Worm (Caenorhabditis elegans) whole organism, L3 larva: ENCODE measurements around the gene smg-3.

ENCODE experiments used
- R02D3.7 ChIP-seq: fragments of 150-350 bp; optimal IDR thresholded peaks from 2 replicates; lab custom pipeline; 2014; ENCODE audit warnings: missing biosample characterization, missing genetic modification characterization
- ZK546.5 ChIP-seq: sonication (generic microtip); optimal IDR thresholded peaks from 2 replicates; lab custom pipeline; 2017; ENCODE audit warnings: missing biosample characterization, missing genetic modification characterization
- ama-1 ChIP-seq: fragments of 150-350 bp; optimal IDR thresholded peaks from 2 replicates; lab custom pipeline; 2018
- ceh-16 ChIP-seq: sonication (generic microtip); optimal IDR thresholded peaks from 2 replicates; lab custom pipeline; 2017; ENCODE audit warnings: missing biosample characterization, missing genetic modification characterization
- ceh-28 ChIP-seq: fragments of 150-350 bp; optimal IDR thresholded peaks from 2 replicates; lab custom pipeline; 2014; ENCODE audit warnings: missing biosample characterization, missing genetic modification reagents, missing genetic modification characterization
- ceh-82 ChIP-seq: fragments of 150-350 bp; optimal IDR thresholded peaks from 2 replicates; lab custom pipeline; 2014; ENCODE audit warnings: missing biosample characterization, missing genetic modification characterization
- ceh-9 ChIP-seq: sonication (generic microtip); optimal IDR thresholded peaks from 2 replicates; lab custom pipeline; 2018; ENCODE audit warnings: missing biosample characterization, missing genetic modification characterization
- daf-12 ChIP-seq: fragments of 150-350 bp; optimal IDR thresholded peaks from 2 replicates; lab custom pipeline; 2014; ENCODE audit warnings: missing biosample characterization, missing genetic modification reagents, missing genetic modification characterization
- egl-5 ChIP-seq: fragments of 150-350 bp; optimal IDR thresholded peaks from 2 replicates; lab custom pipeline; 2017; ENCODE audit warnings: missing biosample characterization, missing genetic modification reagents, missing genetic modification characterization, inconsistent platforms
- elt-1 ChIP-seq: fragments of 150-350 bp; optimal IDR thresholded peaks from 2 replicates; lab custom pipeline; 2014; ENCODE audit warnings: missing biosample characterization, missing genetic modification characterization
- elt-2 ChIP-seq: sonication (generic microtip); optimal IDR thresholded peaks from 2 replicates; lab custom pipeline; 2016; ENCODE audit warnings: missing genetic modification reagents, mild to moderate bottlenecking, missing genetic modification characterization, missing compliant biosample characterization
- fkh-10 ChIP-seq: sonication (generic microtip); optimal IDR thresholded peaks from 2 replicates; lab custom pipeline; 2017; ENCODE audit warnings: missing biosample characterization, missing genetic modification reagents, missing genetic modification characterization
- fos-1 ChIP-seq: fragments of 150-350 bp; optimal IDR thresholded peaks from 2 replicates; lab custom pipeline; 2014; ENCODE audit warnings: missing biosample characterization, missing genetic modification characterization
- hmg-11 ChIP-seq: sonication (generic microtip); optimal IDR thresholded peaks from 2 replicates; lab custom pipeline; 2016; ENCODE audit warnings: missing genetic modification characterization, missing compliant biosample characterization
- jun-1 ChIP-seq: fragments of 150-350 bp; optimal IDR thresholded peaks from 2 replicates; lab custom pipeline; 2014; ENCODE audit warnings: missing biosample characterization, missing genetic modification reagents, missing genetic modification characterization
- lin-15B ChIP-seq: fragments of 150-350 bp; optimal IDR thresholded peaks from 2 replicates; lab custom pipeline; 2014; ENCODE audit warnings: missing biosample characterization, missing genetic modification characterization
- lin-39 ChIP-seq: fragments of 150-350 bp; optimal IDR thresholded peaks from 2 replicates; lab custom pipeline; 2018; ENCODE audit warnings: missing biosample characterization, missing genetic modification reagents, missing genetic modification characterization
- lsy-12 ChIP-seq: sonication (generic microtip); optimal IDR thresholded peaks from 2 replicates; lab custom pipeline; 2016; ENCODE audit warnings: mild to moderate bottlenecking, missing genetic modification characterization, missing compliant biosample characterization
- mml-1 ChIP-seq: fragments of 150-350 bp; sonication (generic microtip); optimal IDR thresholded peaks from 3 replicates; lab custom pipeline; 2014; ENCODE audit warnings: missing biosample characterization, missing genetic modification characterization
- nfya-1 ChIP-seq: sonication (generic microtip); optimal IDR thresholded peaks from 2 replicates; lab custom pipeline; 2017; ENCODE audit warnings: missing genetic modification characterization, mild to moderate bottlenecking, missing compliant biosample characterization, antibody characterized with exemption, moderate library complexity; ENCODE audit not compliant: insufficient read depth
- nhr-11 ChIP-seq: fragments of 150-350 bp; optimal IDR thresholded peaks from 2 replicates; lab custom pipeline; 2014; ENCODE audit warnings: missing biosample characterization, missing genetic modification characterization
- nhr-12 ChIP-seq: fragments of 150-350 bp; optimal IDR thresholded peaks from 2 replicates; lab custom pipeline; 2014; ENCODE audit warnings: missing biosample characterization, missing genetic modification characterization
- nhr-23 ChIP-seq: fragments of 150-350 bp; optimal IDR thresholded peaks from 2 replicates; lab custom pipeline; 2014; ENCODE audit warnings: missing biosample characterization, missing genetic modification reagents, missing genetic modification characterization
- nhr-237 ChIP-seq: fragments of 150-350 bp; optimal IDR thresholded peaks from 2 replicates; lab custom pipeline; 2014; ENCODE audit warnings: missing biosample characterization, missing genetic modification characterization
- nhr-25 ChIP-seq: sonication (generic microtip); optimal IDR thresholded peaks from 2 replicates; lab custom pipeline; 2017; ENCODE audit warnings: missing biosample characterization, missing genetic modification characterization
- nhr-28 ChIP-seq: fragments of 150-350 bp; optimal IDR thresholded peaks from 2 replicates; lab custom pipeline; 2014; ENCODE audit warnings: missing biosample characterization, missing genetic modification characterization
- nhr-43 ChIP-seq: sonication (generic microtip); optimal IDR thresholded peaks from 2 replicates; lab custom pipeline; 2016; ENCODE audit warnings: mild to moderate bottlenecking, missing genetic modification characterization, missing compliant biosample characterization; ENCODE audit not compliant: poor library complexity, severe bottlenecking
- nhr-67 ChIP-seq: fragments of 150-350 bp; optimal IDR thresholded peaks from 2 replicates; lab custom pipeline; 2014; ENCODE audit warnings: missing biosample characterization, missing genetic modification characterization
- nhr-76 ChIP-seq: fragments of 150-350 bp; sonication (generic microtip); optimal IDR thresholded peaks from 5 replicates; lab custom pipeline; 2014; ENCODE audit warnings: missing biosample characterization, missing genetic modification characterization
- pqm-1 ChIP-seq: fragments of 150-350 bp; optimal IDR thresholded peaks from 2 replicates; lab custom pipeline; 2017; ENCODE audit warnings: missing biosample characterization, missing genetic modification characterization, inconsistent platforms
- skn-1 ChIP-seq: fragments of 150-350 bp; optimal IDR thresholded peaks from 2 replicates; lab custom pipeline; 2014; ENCODE audit warnings: missing biosample characterization, missing genetic modification characterization
- tbx-2 ChIP-seq: sonication (generic microtip); optimal IDR thresholded peaks from 2 replicates; lab custom pipeline; 2016; ENCODE audit warnings: mild to moderate bottlenecking, missing genetic modification characterization, missing compliant biosample characterization
- unc-39 ChIP-seq: sonication (generic microtip); optimal IDR thresholded peaks from 4 replicates; lab custom pipeline; 2017; ENCODE audit warnings: missing biosample characterization, missing genetic modification characterization
- zag-1 ChIP-seq: fragments of 150-350 bp; optimal IDR thresholded peaks from 2 replicates; lab custom pipeline; 2014; ENCODE audit warnings: missing biosample characterization, missing genetic modification characterization
- ztf-11 ChIP-seq: fragments of 150-350 bp; optimal IDR thresholded peaks from 2 replicates; lab custom pipeline; 2014; ENCODE audit warnings: missing biosample characterization, missing genetic modification characterization
- ztf-4 ChIP-seq: fragments of 150-350 bp; optimal IDR thresholded peaks from 2 replicates; lab custom pipeline; 2014; ENCODE audit warnings: missing biosample characterization, missing genetic modification characterization

The smg-3 gene

DNA sequence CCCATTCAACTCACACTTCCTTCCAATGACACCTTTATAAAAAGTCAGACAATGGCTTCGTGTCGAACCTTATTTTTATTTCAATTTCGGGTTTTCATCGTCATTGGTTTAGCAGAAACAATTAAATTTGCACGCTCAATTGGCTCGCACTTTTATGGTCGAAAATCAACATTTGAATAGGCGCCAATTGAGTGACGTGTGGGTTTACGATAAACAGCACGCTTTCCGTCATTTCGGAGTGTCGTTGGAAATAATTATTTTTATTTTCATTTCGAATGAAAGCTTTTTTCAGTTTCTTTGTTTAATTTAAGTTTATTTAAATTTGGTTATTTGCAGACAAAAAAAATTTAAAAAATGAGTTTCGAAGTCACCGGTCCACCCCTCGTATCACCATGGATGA is 42.3 kb upstream of the smg-3 start, which contains the start of gene exos-2:
TSS of gene exos-2 (plus strand) at position 330 of the 400 bp plus-strand sequence.
- no peak for TF ChIP-seq ztf-4 (tag; lab: Kevin White, UChicago)
- peak; percentile 47 for TF ChIP-seq hmg-11
- TF ChIP-seq egl-5 (tag; lab: Kevin White, UChicago) = peak; percentile 62
- no peak for TF ChIP-seq ztf-11 (tag; lab: Kevin White, UChicago)
- peak; percentile 59 for TF ChIP-seq nhr-23 (tag; lab: Kevin White, UChicago)
- TF ChIP-seq ama-1 = no peak
- peak; percentile 25 for TF ChIP-seq pqm-1
- TF ChIP-seq nhr-25 (tag; lab: Kevin White, UChicago) = peak; percentile 11
- TF ChIP-seq nhr-12 (tag; lab: Kevin White, UChicago) = no peak
- no peak for TF ChIP-seq nhr-11 (tag; lab: Kevin White, UChicago)
- TF ChIP-seq ceh-28 (tag; lab: Kevin White, UChicago) = no peak
- no peak for TF ChIP-seq nhr-28 (tag; lab: Kevin White, UChicago)
- TF ChIP-seq lin-15B (tag; lab: Kevin White, UChicago) = peak; percentile 77
- no peak for TF ChIP-seq unc-39 (tag; lab: Kevin White, UChicago)
- TF ChIP-seq ZK546.5 (tag; lab: Kevin White, UChicago) = no peak
- TF ChIP-seq nhr-76 (tag; lab: Kevin White, UChicago) = no peak
- peak; percentile 99 for TF ChIP-seq R02D3.7
- TF ChIP-seq, all 47 proteins: peak for 7

- TF ChIP-seq unc-39 (tag; lab: Kevin White, UChicago) (no peak), lsy-12 (tag; lab: Kevin White, UChicago) (no peak), fkh-10 (no peak), ceh-16 (tag; lab: Kevin White, UChicago) (no peak), pqm-1 (no peak), lin-15B (tag; lab: Kevin White, UChicago) (no peak), R02D3.7 (no peak), daf-12 (no peak), ceh-82 (tag; lab: Kevin White, UChicago) (no peak), lin-39 (tag; lab: Kevin White, UChicago) (no peak), nhr-28 (tag; lab: Kevin White, UChicago) (no peak), skn-1 (tag; lab: Kevin White, UChicago) (no peak), ceh-28 (tag; lab: Kevin White, UChicago) (no peak), nhr-237 (tag; lab: Kevin White, UChicago) (no peak), nhr-43 (no peak)
These were observed 40.6 kb upstream of the smg-3 start, which contains the start of gene nlp-71 for ce11 chrIV:6413482-6413881. TSS of gene nlp-71 (minus strand) at chrIV:6413582.

DNA sequence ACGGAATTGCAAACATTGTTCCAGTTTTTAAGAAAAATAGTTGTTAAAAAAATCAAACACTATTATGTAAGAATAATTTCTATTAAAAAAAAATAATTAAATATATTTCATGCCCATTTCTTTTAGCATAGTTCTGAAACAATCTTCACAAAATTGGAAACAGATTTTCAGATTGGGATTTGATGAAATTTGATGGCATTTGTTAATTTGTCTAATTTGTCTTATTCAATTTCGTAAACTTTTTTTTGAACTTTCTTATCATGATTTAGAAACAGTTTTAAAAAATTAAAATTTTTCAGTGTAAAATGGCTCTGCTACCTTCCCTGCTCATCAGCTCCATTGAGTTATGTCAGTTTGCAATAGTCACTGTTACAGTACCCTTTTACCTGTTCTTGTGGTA is 32.0 kb upstream of the smg-3 start, which contains the start of gene srv-13:
TSS of gene srv-13 (plus strand) at position 301 of the 400 bp plus-strand sequence.
- no peak for TF ChIP-seq elt-2 (tag; lab: Kevin White, UChicago)
- no peak for TF ChIP-seq ama-1
- TF ChIP-seq R02D3.7 = no peak
- TF ChIP-seq elt-1 (tag; lab: Kevin White, UChicago) = no peak
- TF ChIP-seq mml-1 = no peak
- no peak for TF ChIP-seq nhr-11 (tag; lab: Kevin White, UChicago)
- no peak for TF ChIP-seq jun-1
- no peak for TF ChIP-seq hmg-11

ce11 chrIV:6403399-6403798 is 30.5 kb upstream of the smg-3 start:
- TF ChIP-seq zag-1 (tag; lab: Kevin White, UChicago) (no peak), nhr-43 (no peak), tbx-2 (no peak), daf-12 (no peak), lsy-12 (tag; lab: Kevin White, UChicago) (no peak), elt-2 (tag; lab: Kevin White, UChicago) (no peak), fkh-10 (no peak), unc-39 (tag; lab: Kevin White, UChicago) (no peak), nhr-23 (tag; lab: Kevin White, UChicago) (no peak), nhr-11 (tag; lab: Kevin White, UChicago) (no peak), nhr-28 (tag; lab: Kevin White, UChicago) (no peak), ceh-9 (tag; lab: Kevin White, UChicago) (no peak), nhr-25 (tag; lab: Kevin White, UChicago) (no peak), fos-1 (no peak), mml-1 (no peak)

- TF ChIP-seq elt-1 (tag; lab: Kevin White, UChicago) = no peak
- no peak for TF ChIP-seq ZK546.5 (tag; lab: Kevin White, UChicago)
- no peak for TF ChIP-seq nhr-67 (tag; lab: Kevin White, UChicago)
- no peak for TF ChIP-seq lin-15B (tag; lab: Kevin White, UChicago)
- TF ChIP-seq ztf-4 (tag; lab: Kevin White, UChicago) = no peak
- no peak for TF ChIP-seq fos-1
- TF ChIP-seq nhr-23 (tag; lab: Kevin White, UChicago) = no peak
- no peak for TF ChIP-seq ceh-82 (tag; lab: Kevin White, UChicago)
- no peak for TF ChIP-seq nhr-237 (tag; lab: Kevin White, UChicago)
- TF ChIP-seq tbx-2 = no peak
- no peak for TF ChIP-seq lsy-12 (tag; lab: Kevin White, UChicago)
- TF ChIP-seq nfya-1 (tag; lab: Kevin White, UChicago) = no peak
- TF ChIP-seq nhr-11 (tag; lab: Kevin White, UChicago) = no peak
- no peak for TF ChIP-seq ama-1
These were observed 29.6 kb upstream of the smg-3 start, which contains the start of gene sfrp-1 for ce11 chrIV:6402386-6402905. TSS of gene sfrp-1 (minus strand) at chrIV:6402436.
